Fruit fly (Drosophila melanogaster): Measurements from ENCODE around the gene CG3368.

Gene CG3368

DNA sequence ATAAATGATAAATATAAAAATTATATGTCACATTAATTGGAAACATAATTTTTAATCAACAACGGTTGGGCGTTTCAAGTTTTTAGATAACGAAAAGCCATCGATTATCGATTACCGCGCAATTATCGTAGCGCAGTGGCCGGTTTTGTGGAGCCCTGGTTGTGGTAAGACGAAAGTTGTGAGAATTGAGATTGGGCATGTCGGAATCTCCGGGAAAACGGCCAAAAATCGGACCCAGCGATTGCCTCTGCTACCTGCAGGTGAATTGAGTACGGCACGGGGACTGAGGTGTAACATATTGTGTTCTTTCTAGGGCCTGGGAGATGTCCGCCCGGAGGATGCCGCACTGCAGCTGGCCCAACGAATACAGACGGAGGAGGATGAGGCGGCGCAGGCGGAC, at the start of gene CG3368:
Gene CG3368, plus strand, starts transcription at position 136 of the 400 bp plus-strand sequence.
- TF ChIP-seq insv (optimal IDR thresholded peaks at IDR 0.05): no peak
- TF ChIP-seq h (optimal IDR thresholded peaks at IDR 0.05): no peak
- no peak for TF ChIP-seq ttk (optimal IDR thresholded peaks at IDR 0.05)
- no peak for TF ChIP-seq psq (optimal IDR thresholded peaks at IDR 0.05)
- no peak for TF ChIP-seq Sin3A (optimal IDR thresholded peaks at IDR 0.05)
- TF ChIP-seq Myc (optimal IDR thresholded peaks at IDR 0.05): no peak

DNA sequence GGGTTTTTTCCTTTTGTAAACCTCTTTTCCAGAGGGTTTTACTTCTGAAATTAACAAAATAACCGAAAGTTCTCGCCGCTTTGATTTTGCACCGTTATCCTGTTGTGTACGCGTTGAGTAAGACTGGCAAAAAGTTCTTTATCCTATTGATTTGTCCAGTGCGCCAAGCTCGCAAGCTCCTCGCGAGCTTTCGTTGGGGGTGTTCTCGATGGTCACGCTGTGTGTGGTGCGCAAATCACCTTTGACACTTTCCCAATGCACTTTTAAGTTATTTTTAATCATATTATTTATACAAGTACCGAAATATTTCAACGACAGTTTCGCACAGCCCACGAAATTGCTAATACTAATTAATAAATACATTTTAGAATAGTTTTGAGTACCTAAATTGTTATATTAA, 45.6 kb upstream of the CG3368 start:
- TF ChIP-seq Myc (optimal IDR thresholded peaks at IDR 0.05): no peak
- TF ChIP-seq insv (optimal IDR thresholded peaks at IDR 0.05): no peak
- no peak for TF ChIP-seq Sin3A (optimal IDR thresholded peaks at IDR 0.05)
- TF ChIP-seq psq (optimal IDR thresholded peaks at IDR 0.05): no peak
- TF ChIP-seq ttk (optimal IDR thresholded peaks at IDR 0.05): no peak
- TF ChIP-seq h (optimal IDR thresholded peaks at IDR 0.05): no peak

DNA sequence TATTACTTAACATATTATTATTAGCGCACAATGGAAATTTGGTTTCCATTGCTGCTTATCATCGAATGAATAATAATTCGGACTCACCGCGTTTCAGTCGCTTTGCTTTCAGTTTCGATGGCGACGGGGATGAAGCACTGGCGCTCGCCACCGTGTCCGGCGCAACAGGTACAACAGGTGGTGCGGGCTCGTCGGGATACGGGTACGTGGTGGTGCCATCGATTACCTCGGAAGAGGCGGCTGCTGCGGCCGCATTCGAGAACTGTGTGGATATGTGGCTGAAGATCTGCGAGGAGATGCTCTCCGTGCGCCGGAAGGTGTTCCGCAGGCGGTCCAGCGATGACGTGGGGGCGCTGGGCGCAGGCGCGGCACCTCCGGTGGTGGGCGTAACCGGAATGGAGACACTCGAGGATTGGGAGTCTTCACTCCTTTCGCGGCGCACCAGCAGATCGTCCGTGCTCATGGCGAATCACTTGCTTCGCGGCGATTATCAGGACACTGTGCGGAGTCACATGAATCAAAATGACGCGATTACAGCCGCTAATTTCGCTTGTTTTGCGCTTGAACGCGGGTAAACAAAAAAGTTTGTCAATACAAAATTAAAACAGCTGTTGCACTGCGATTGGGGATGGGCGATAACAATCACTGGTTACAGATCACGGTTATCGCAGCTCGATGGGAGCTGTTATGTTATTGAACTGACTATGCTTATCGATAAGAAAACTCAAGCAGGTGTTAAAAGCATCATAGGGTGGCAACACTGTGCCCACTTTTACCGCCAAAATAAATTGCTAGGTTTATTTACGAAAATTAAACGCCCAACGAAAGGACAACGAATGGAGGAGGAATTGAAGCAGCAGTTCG, 44.9 kb upstream of the CG3368 start, which contains the start of the genes CG31064 and PolA2:
Gene CG31064, minus strand, starts transcription at position 648 of the 864 bp plus-strand sequence.
Gene PolA2, plus strand, starts transcription at position 726 of the 864 bp plus-strand sequence.
- no peak for TF ChIP-seq Sin3A (optimal IDR thresholded peaks at IDR 0.05)
- TF ChIP-seq psq (optimal IDR thresholded peaks at IDR 0.05): no peak
- no peak for TF ChIP-seq Myc (optimal IDR thresholded peaks at IDR 0.05)
- no peak for TF ChIP-seq ttk (optimal IDR thresholded peaks at IDR 0.05)
- TF ChIP-seq h (optimal IDR thresholded peaks at IDR 0.05): no peak
- TF ChIP-seq insv (optimal IDR thresholded peaks at IDR 0.05): no peak

DNA sequence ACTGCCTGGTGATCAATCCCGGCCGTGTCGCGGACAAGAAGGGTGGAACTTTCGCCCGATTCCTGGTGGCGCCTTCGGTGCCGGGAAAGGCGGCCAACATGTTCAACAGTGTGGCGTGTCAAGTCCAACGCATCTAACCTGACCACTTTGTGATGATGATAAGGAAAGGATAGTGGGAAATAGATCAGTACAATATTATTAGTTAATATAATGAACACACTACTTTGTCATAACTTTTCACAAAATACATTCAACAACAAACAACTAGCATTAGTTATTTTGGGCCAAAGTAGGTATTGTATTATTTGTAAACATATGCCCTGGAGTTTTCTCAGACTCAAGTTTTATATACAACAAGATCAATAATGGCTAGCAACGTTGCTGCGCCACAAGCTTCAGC, 42.6 kb upstream of the CG3368 start, which contains the start of gene CG17991:
Gene CG17991, plus strand, starts transcription at position 301 of the 400 bp plus-strand sequence.
- TF ChIP-seq Sin3A (optimal IDR thresholded peaks at IDR 0.05) (no peak), psq (optimal IDR thresholded peaks at IDR 0.05) (no peak), ttk (optimal IDR thresholded peaks at IDR 0.05) (no peak), h (optimal IDR thresholded peaks at IDR 0.05) (no peak), insv (optimal IDR thresholded peaks at IDR 0.05) (no peak), Myc (optimal IDR thresholded peaks at IDR 0.05) (no peak)

DNA sequence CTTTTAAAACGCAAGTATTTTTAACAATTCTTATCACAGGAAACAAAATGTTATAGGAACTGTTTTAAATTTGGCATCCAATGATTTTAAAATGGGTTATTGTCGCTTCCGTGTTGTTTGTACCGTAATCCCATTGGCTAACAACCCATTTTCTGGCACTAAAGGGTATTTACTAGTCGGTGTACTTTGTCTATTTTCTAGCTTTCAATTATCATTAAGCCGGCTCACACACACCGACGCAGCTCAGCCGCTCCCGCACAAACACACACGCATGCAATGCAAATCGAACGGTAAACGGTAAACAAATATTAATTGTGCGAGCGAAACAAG, 39.2 kb upstream of the CG3368 start:
- TF ChIP-seq Sin3A (optimal IDR thresholded peaks at IDR 0.05): no peak
- no peak for TF ChIP-seq psq (optimal IDR thresholded peaks at IDR 0.05)
- no peak for TF ChIP-seq insv (optimal IDR thresholded peaks at IDR 0.05)
- no peak for TF ChIP-seq h (optimal IDR thresholded peaks at IDR 0.05)
- TF ChIP-seq ttk (optimal IDR thresholded peaks at IDR 0.05): no peak
- TF ChIP-seq Myc (optimal IDR thresholded peaks at IDR 0.05): no peak

DNA sequence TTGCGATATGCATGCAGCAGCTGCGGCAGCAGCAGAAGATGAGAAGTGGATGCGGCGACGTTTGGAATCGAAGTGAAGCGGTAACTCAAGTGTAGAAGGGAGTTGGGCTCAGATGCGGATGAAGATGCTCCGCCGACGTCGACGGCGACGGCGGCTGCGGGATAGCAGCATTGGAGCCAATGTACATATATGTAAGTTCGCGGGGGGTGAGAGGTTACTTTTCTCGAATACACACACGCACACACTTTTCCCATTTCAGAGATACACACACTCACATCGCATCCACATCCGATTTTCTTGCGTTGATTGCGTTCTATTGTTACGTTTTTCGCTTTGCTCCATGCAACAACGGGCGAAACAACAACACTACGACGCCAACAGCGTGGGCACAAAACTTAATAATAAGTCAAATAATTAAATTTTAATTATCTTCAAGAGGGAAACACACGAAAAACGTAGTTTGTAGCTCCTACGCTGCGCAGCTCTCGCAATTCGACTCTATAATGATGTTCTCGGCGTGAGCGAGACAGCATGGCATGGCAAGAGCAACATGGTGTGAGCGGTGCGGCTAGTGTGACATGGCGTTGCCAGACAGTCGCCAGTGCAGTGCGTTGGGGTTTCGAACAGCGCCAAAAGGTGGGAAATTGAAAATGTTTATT, 38.7 kb upstream of the CG3368 start, which contains the start of gene CG18766:
Gene CG18766, minus strand, starts transcription at position 508 of the 659 bp plus-strand sequence.
- TF ChIP-seq ttk (optimal IDR thresholded peaks at IDR 0.05) (no peak), psq (optimal IDR thresholded peaks at IDR 0.05) (no peak), Myc (optimal IDR thresholded peaks at IDR 0.05) (no peak), insv (optimal IDR thresholded peaks at IDR 0.05) (no peak), h (optimal IDR thresholded peaks at IDR 0.05) (no peak), Sin3A (optimal IDR thresholded peaks at IDR 0.05) (no peak)

DNA sequence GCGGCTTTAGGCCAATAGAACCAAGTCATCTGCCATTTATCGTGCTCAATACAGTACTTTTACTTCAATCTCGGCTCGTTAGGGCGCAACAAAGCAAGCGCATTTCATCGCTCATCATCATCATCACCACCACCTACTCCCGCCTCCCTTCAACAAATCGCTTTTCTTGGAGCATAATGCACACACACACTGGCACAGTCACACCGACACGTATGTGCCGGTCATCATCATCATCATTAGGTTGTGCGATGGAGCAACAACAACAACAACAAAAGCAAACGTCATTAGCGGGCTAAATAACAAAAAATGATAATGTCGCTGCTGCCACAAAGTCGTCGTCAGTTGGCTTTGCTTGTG, 38.2 kb upstream of the CG3368 start:
- no peak for TF ChIP-seq insv (optimal IDR thresholded peaks at IDR 0.05)
- no peak for TF ChIP-seq h (optimal IDR thresholded peaks at IDR 0.05)
- no peak for TF ChIP-seq ttk (optimal IDR thresholded peaks at IDR 0.05)

DNA sequence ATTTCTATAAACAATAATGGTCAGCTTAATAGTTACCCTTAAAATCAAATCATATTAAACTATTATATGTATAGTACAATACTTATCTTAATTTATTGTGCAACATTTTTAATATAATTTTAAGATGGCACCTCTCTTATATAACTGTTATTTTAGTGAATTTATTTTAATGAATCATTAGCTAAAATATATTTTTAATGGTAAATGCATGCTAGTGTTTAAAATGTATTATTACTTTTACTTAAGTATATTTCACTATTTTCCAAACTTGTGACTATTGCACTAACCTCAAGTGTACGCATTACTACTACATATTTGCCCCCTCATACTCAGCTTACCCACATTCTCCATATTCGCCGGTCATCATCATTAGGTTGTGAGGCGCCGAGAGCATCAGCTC, 37.3 kb upstream of the CG3368 start:
- no peak for TF ChIP-seq Myc (optimal IDR thresholded peaks at IDR 0.05)
- TF ChIP-seq h (optimal IDR thresholded peaks at IDR 0.05): no peak
- TF ChIP-seq psq (optimal IDR thresholded peaks at IDR 0.05): no peak
- no peak for TF ChIP-seq Sin3A (optimal IDR thresholded peaks at IDR 0.05)
- TF ChIP-seq ttk (optimal IDR thresholded peaks at IDR 0.05): no peak
- TF ChIP-seq insv (optimal IDR thresholded peaks at IDR 0.05): no peak

DNA sequence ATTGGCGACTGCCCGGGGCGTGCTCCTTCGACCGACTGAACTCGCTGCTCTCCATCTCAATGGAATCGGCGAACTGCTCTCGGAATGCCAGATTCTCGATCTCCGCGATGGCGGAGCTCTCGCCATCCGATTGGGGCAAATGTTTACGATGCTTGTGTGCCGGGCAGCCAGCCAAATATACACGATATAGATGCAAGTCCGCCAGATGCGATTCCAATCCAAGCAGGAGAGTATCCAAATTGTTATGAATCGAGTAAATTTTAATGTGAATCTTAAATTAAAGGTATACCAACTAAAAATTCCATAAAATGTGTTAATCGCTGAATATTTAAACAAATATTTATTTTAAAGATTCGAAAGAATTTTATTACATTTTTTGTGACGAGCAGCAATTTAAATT, 35.7 kb upstream of the CG3368 start, which contains the start of gene CG5984:
Gene CG5984, minus strand, starts transcription at position 101 of the 400 bp plus-strand sequence.
- TF ChIP-seq insv (optimal IDR thresholded peaks at IDR 0.05) (no peak), h (optimal IDR thresholded peaks at IDR 0.05) (no peak), psq (optimal IDR thresholded peaks at IDR 0.05) (no peak), Sin3A (optimal IDR thresholded peaks at IDR 0.05) (no peak)

DNA sequence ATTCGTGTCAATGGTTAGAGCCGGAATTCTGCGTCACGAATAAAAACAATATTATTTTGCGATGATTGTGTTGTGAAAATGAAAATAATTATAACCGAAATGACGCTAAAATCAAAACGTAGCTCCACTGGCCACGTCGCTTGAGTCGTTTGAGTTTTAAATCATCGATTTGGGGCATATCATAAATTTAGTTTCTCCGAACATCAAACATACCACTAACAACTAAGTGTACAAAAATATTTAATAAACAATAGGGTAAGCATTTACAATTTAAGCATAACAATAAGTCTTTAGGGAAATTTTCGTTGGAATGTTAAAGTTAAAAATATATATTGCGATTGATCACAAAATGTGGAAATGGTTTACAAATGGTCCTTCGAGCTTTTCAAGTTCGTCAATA, 32.7 kb upstream of the CG3368 start, which contains the start of the genes TTLL6B and TfIIA-L:
Gene TTLL6B, minus strand, starts transcription at position 101 of the 400 bp plus-strand sequence.
Gene TfIIA-L, plus strand, starts transcription at position 206 of the 400 bp plus-strand sequence.
- TF ChIP-seq ttk (optimal IDR thresholded peaks at IDR 0.05) (no peak), insv (optimal IDR thresholded peaks at IDR 0.05) (no peak), psq (optimal IDR thresholded peaks at IDR 0.05) (no peak), Myc (optimal IDR thresholded peaks at IDR 0.05) (no peak), Sin3A (optimal IDR thresholded peaks at IDR 0.05) (no peak), h (optimal IDR thresholded peaks at IDR 0.05) (no peak)

DNA sequence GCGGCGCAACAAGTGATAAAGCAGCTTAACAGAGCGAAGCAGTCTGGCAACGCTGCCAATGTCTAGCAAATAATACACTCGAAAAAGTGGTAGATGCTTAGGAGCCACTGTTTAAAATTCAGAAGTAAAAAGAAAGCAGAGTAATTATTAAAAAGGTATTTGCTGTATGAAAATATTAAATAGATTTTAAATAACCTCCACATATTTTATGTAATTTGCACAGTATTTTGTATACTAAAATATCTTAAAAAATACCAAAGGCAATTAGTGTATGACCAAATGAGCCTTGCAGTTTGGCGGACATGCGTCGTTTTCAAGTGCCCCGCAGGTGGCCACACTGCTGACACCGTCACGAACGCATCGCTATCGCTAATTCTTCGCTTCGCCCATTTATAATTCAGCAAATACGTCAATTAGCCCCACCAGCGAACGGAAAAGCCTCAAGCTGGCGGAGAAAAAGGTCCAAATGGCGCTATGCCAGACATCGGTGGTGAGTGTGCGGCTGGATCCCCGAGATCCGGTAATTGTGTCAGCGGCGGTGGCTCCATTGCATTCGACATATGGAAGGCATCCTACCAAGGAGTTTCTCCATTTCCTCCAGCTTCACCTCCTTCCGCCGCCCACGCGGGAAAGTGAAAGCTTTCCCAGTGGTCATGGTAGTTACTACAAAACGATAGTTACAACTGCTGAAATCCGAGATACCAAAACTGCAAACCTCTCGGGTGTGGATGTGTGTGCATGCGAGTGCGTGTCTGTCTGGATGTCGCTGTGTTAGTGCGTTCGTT, 30.3 kb upstream of the CG3368 start, which contains the start of gene pll:
Gene pll, minus strand, starts transcription at position 47 of the 785 bp plus-strand sequence.
- TF ChIP-seq h (optimal IDR thresholded peaks at IDR 0.05) (no peak), Myc (optimal IDR thresholded peaks at IDR 0.05) (no peak), Sin3A (optimal IDR thresholded peaks at IDR 0.05) (no peak), ttk (optimal IDR thresholded peaks at IDR 0.05) (no peak), psq (optimal IDR thresholded peaks at IDR 0.05) (no peak), insv (optimal IDR thresholded peaks at IDR 0.05) (no peak)

Data from Kc167 (cell line).